Worm (Caenorhabditis elegans) whole organism, young adult: ENCODE data around the gene ttr-39.

Experiments
- aptf-2 ChIP-seq: fragments of 200-800 bp; sonication (Bioruptor generic); conservative IDR thresholded peaks from 2 replicates; pipeline ENCODE4 v1.3.6; 2022; ENCODE audit warnings: missing genetic modification reagents, missing genetic modification characterization, missing compliant biosample characterization
- ceh-40 ChIP-seq: fragments of 200-800 bp; sonication (Bioruptor generic); IDR thresholded peaks from 2 replicates; pipeline ENCODE4 v1.3.6; 2022; ENCODE audit warnings: missing genetic modification characterization, missing compliant biosample characterization
- chd-7 ChIP-seq: sonication (generic microtip); optimal IDR thresholded peaks from 2 replicates; lab custom pipeline; 2016; ENCODE audit warnings: mild to moderate bottlenecking, missing genetic modification characterization, moderate library complexity, missing compliant biosample characterization
- die-1 ChIP-seq: sonication (generic microtip); optimal IDR thresholded peaks from 2 replicates; lab custom pipeline; 2016; ENCODE audit warnings: missing genotype, mild to moderate bottlenecking, missing genetic modification characterization, missing compliant biosample characterization
- dox-1 ChIP-seq: fragments of 200-800 bp; sonication (Bioruptor generic); IDR thresholded peaks from 2 replicates; pipeline ENCODE4 v1.3.6; 2022; ENCODE audit warnings: missing genetic modification reagents, missing genetic modification characterization, missing compliant biosample characterization
- dpl-1 ChIP-seq: fragments of 150-350 bp; optimal IDR thresholded peaks from 2 replicates; lab custom pipeline; 2014; ENCODE audit warnings: missing biosample characterization, missing genetic modification reagents, missing genetic modification characterization

- TF ChIP-seq die-1 (tag; lab: Kevin White, UChicago) (no peak), ceh-40 (no peak), aptf-2 (GFP tag; lab: Robert Waterston, UW) (no peak), chd-7 (tag; lab: Kevin White, UChicago) (no peak), dox-1 (GFP tag; lab: Robert Waterston, UW) (no peak), dpl-1 (GFP tag; lab: Kevin White, UChicago) (no peak)
Observed at ce11 chrIV:10096881-10097280, 7.2 kb upstream of the ttr-39 start, which contains the start of gene dis-3.
